Fruit fly (Drosophila melanogaster): Measurements from ENCODE around the gene CG4576.

Gene CG4576

dm6 chr3R:15859896-15860295, 34.3 kb downstream of the CG4576 start, which contains the start of gene CG9632:
Gene CG9632 (plus strand): TSS chr3R:15860196.
- TF ChIP-seq gl (tag; optimal IDR thresholded peaks at IDR 0.05) (no peak), Snoo (tag; optimal IDR thresholded peaks at IDR 0.05) (no peak), CG14655 (GFP tag; optimal IDR thresholded peaks at IDR 0.05) (no peak), Pif1A (GFP tag; optimal IDR thresholded peaks at IDR 0.05) (no peak)

dm6 chr3R:15872829-15873440, 47.4 kb downstream of the CG4576 start:
- TF ChIP-seq CG14655 (GFP tag; optimal IDR thresholded peaks at IDR 0.05), result no peak
- TF ChIP-seq CG34367 (tag; optimal IDR thresholded peaks at IDR 0.05), result no peak
- no peak for TF ChIP-seq CG8159 (tag; optimal IDR thresholded peaks at IDR 0.05)
- no peak for TF ChIP-seq Ets98B (GFP tag; IDR thresholded peaks at IDR 0.05)
- no peak for TF ChIP-seq CG17806 (tag; optimal IDR thresholded peaks at IDR 0.05)
- TF ChIP-seq Snoo (tag; optimal IDR thresholded peaks at IDR 0.05), result no peak
- no peak for TF ChIP-seq Pif1B (GFP tag; optimal IDR thresholded peaks at IDR 0.05)
- no peak for TF ChIP-seq fd96Ca (GFP tag; IDR thresholded peaks at IDR 0.05)
- no peak for TF ChIP-seq D1 (tag; optimal IDR thresholded peaks at IDR 0.05)
- TF ChIP-seq CG15710 (tag; optimal IDR thresholded peaks at IDR 0.05), result no peak
- TF ChIP-seq CG9948 (tag; optimal IDR thresholded peaks at IDR 0.05), result no peak
- no peak for TF ChIP-seq CG4496 (GFP tag; IDR thresholded peaks at IDR 0.05)
- no peak for TF ChIP-seq EcR (GFP tag; optimal IDR thresholded peaks at IDR 0.05)
- TF ChIP-seq CG32121 (GFP tag; IDR thresholded peaks at IDR 0.05), result no peak

dm6 chr3R:15875611-15876010, 50.1 kb downstream of the CG4576 start, which contains the start of gene CG31183:
Gene CG31183 (minus strand): TSS chr3R:15875939.
- no peak for TF ChIP-seq Pif1A (GFP tag; optimal IDR thresholded peaks at IDR 0.05)
- TF ChIP-seq CG4496 (GFP tag; IDR thresholded peaks at IDR 0.05), result no peak; the same call in 1 of the 3 replicates
- no peak for TF ChIP-seq EcR (GFP tag; optimal IDR thresholded peaks at IDR 0.05)
- TF ChIP-seq Pif1B (GFP tag; optimal IDR thresholded peaks at IDR 0.05), result no peak
- TF ChIP-seq CG34367 (tag; optimal IDR thresholded peaks at IDR 0.05), result no peak
- no peak for TF ChIP-seq CG9948 (tag; optimal IDR thresholded peaks at IDR 0.05)
- TF ChIP-seq Ets98B (GFP tag; IDR thresholded peaks at IDR 0.05), result no peak

Measured in whole organism, pupa.